Worm (Caenorhabditis elegans) whole organism, young adult: ENCODE results near the gene acr-2.

Experiments used
- B0035.1 ChIP-seq: sonication (generic microtip); optimal IDR thresholded peaks from 2 replicates; lab custom pipeline; 2016; ENCODE audit warnings: missing genetic modification characterization, mild to moderate bottlenecking, missing compliant biosample characterization, missing genotype, missing genetic modification reagents
- B0261.1 ChIP-seq: sonication (generic microtip); optimal IDR thresholded peaks from 2 replicates; lab custom pipeline; 2016; ENCODE audit warnings: mild to moderate bottlenecking, missing genetic modification characterization, moderate library complexity, missing compliant biosample characterization
- F10E7.11 ChIP-seq: sonication (generic microtip); optimal IDR thresholded peaks from 2 replicates; lab custom pipeline; 2017; ENCODE audit warnings: mild to moderate bottlenecking, missing genetic modification characterization, moderate library complexity, missing compliant biosample characterization
- F22D6.2 ChIP-seq: sonication (generic microtip); optimal IDR thresholded peaks from 2 replicates; lab custom pipeline; 2016; ENCODE audit warnings: mild to moderate bottlenecking, missing genetic modification characterization, missing compliant biosample characterization
- F33H1.4 ChIP-seq: fragments of 200-800 bp; sonication (Bioruptor generic); IDR thresholded peaks from 2 replicates; pipeline ENCODE4 v1.3.6; 2022; ENCODE audit warnings: missing genetic modification reagents, missing genetic modification characterization, missing compliant biosample characterization
- F37B4.10 ChIP-seq: fragments of 200-800 bp; sonication (Bioruptor generic); IDR thresholded peaks from 2 replicates; pipeline ENCODE4 v1.3.6; 2022; ENCODE audit warnings: missing genetic modification characterization, missing compliant biosample characterization
- F49E8.2 ChIP-seq: sonication (generic microtip); optimal IDR thresholded peaks from 3 replicates; lab custom pipeline; 2017; ENCODE audit warnings: missing genetic modification characterization, mild to moderate bottlenecking, missing compliant biosample characterization, antibody characterized with exemption, moderate library complexity; ENCODE audit not compliant: insufficient read depth
- K12H6.12 ChIP-seq: fragments of 200-800 bp; sonication (Bioruptor generic); optimal IDR thresholded peaks from 2 replicates; lab custom pipeline; 2018; ENCODE audit warnings: mild to moderate bottlenecking, missing genetic modification characterization, missing compliant biosample characterization
- T07F8.4 ChIP-seq: sonication (generic microtip); optimal IDR thresholded peaks from 2 replicates; lab custom pipeline; 2016; ENCODE audit warnings: mild to moderate bottlenecking, missing genetic modification characterization, moderate library complexity, missing compliant biosample characterization
- T26A5.8 ChIP-seq: sonication (generic microtip); optimal IDR thresholded peaks from 2 replicates; lab custom pipeline; 2016; ENCODE audit warnings: missing genetic modification characterization, missing compliant biosample characterization
- Y53G8AR.9 ChIP-seq: fragments of 200-800 bp; sonication (Bioruptor generic); conservative IDR thresholded peaks from 2 replicates; pipeline ENCODE4 v1.3.6; 2022; ENCODE audit warnings: missing genetic modification reagents, missing genetic modification characterization, missing compliant biosample characterization
- aptf-2 ChIP-seq: fragments of 200-800 bp; sonication (Bioruptor generic); conservative IDR thresholded peaks from 2 replicates; pipeline ENCODE4 v1.3.6; 2022; ENCODE audit warnings: missing genetic modification reagents, missing genetic modification characterization, missing compliant biosample characterization
- athp-1 ChIP-seq: sonication (generic microtip); optimal IDR thresholded peaks from 2 replicates; lab custom pipeline; 2017; ENCODE audit warnings: mild to moderate bottlenecking, missing genetic modification characterization, missing compliant biosample characterization
- bed-2 ChIP-seq: fragments of 200-800 bp; sonication (Bioruptor generic); IDR thresholded peaks from 2 replicates; pipeline ENCODE4 v1.3.6; 2022; ENCODE audit warnings: missing genetic modification reagents, missing genetic modification characterization, missing compliant biosample characterization
- ceh-27 ChIP-seq: fragments of 200-800 bp; sonication (Bioruptor generic); optimal IDR thresholded peaks from 2 replicates; lab custom pipeline; 2018; ENCODE audit warnings: mild to moderate bottlenecking, missing genetic modification characterization, moderate library complexity, missing compliant biosample characterization
- ceh-58 ChIP-seq: fragments of 200-800 bp; sonication (Bioruptor generic); IDR thresholded peaks from 2 replicates; pipeline ENCODE4 v1.3.6; 2022; ENCODE audit warnings: missing genetic modification characterization, missing compliant biosample characterization
- die-1 ChIP-seq: sonication (generic microtip); optimal IDR thresholded peaks from 2 replicates; lab custom pipeline; 2016; ENCODE audit warnings: missing genotype, mild to moderate bottlenecking, missing genetic modification characterization, missing compliant biosample characterization
- efl-1 ChIP-seq: fragments of 150-350 bp; optimal IDR thresholded peaks from 2 replicates; lab custom pipeline; 2014; ENCODE audit warnings: missing biosample characterization, missing genetic modification reagents, missing genetic modification characterization
- ets-4 ChIP-seq: fragments of 200-800 bp; sonication (Bioruptor generic); optimal IDR thresholded peaks from 2 replicates; lab custom pipeline; 2018; ENCODE audit warnings: mild to moderate bottlenecking, missing genetic modification characterization, missing compliant biosample characterization
- gei-17 ChIP-seq: fragments of 200-800 bp; sonication (Bioruptor generic); optimal IDR thresholded peaks from 2 replicates; lab custom pipeline; 2018; ENCODE audit warnings: mild to moderate bottlenecking, missing genetic modification characterization, missing compliant biosample characterization
- him-1 ChIP-seq: sonication (generic microtip); optimal IDR thresholded peaks from 2 replicates; lab custom pipeline; 2016; ENCODE audit warnings: missing genotype, missing genetic modification reagents, missing genetic modification characterization, missing compliant biosample characterization
- hmg-1.2 ChIP-seq: fragments of 200-800 bp; sonication (Bioruptor generic); IDR thresholded peaks from 2 replicates; pipeline ENCODE4 v1.3.6; 2022; ENCODE audit warnings: missing genetic modification reagents, missing genetic modification characterization, missing compliant biosample characterization
- hmg-20 ChIP-seq: fragments of 200-800 bp; sonication (Bioruptor generic); IDR thresholded peaks from 2 replicates; pipeline ENCODE4 v1.3.6; 2022; ENCODE audit warnings: missing genetic modification reagents, missing genetic modification characterization, missing compliant biosample characterization
- hsf-1 ChIP-seq: fragments of 200-800 bp; sonication (Bioruptor generic); IDR thresholded peaks from 2 replicates; pipeline ENCODE4 v1.3.6; 2022; ENCODE audit warnings: missing genetic modification reagents, missing genetic modification characterization, missing compliant biosample characterization
- let-607 ChIP-seq, 2 experiments: fragments of 200-800 bp in 1 of 2; sonication (Bioruptor generic) in 1 of 2; sonication (generic microtip) in 1 of 2; optimal IDR thresholded peaks; 2 replicates each; lab custom pipeline; 2016 to 2018; ENCODE audit warnings: mild to moderate bottlenecking in 2 of 2, missing compliant biosample characterization in 2 of 2, missing genetic modification characterization in 2 of 2, moderate library complexity in 2 of 2, missing genotype in 1 of 2
- lsy-27 ChIP-seq: sonication (generic microtip); optimal IDR thresholded peaks from 2 replicates; lab custom pipeline; 2017; ENCODE audit warnings: missing genetic modification characterization, mild to moderate bottlenecking, missing compliant biosample characterization, antibody characterized with exemption, missing genotype, borderline replicate concordance; ENCODE audit not compliant: insufficient read depth
- madf-3 ChIP-seq: fragments of 200-800 bp; sonication (Bioruptor generic); IDR thresholded peaks from 2 replicates; pipeline ENCODE4 v1.3.6; 2022; ENCODE audit warnings: missing genetic modification reagents, missing genetic modification characterization, missing compliant biosample characterization
- mxl-1 ChIP-seq: sonication (generic microtip); optimal IDR thresholded peaks from 2 replicates; lab custom pipeline; 2016; ENCODE audit warnings: missing genetic modification characterization, missing compliant biosample characterization
- nfyb-1 ChIP-seq: fragments of 200-800 bp; sonication (Bioruptor generic); IDR thresholded peaks from 2 replicates; pipeline ENCODE4 v1.3.6; 2022; ENCODE audit warnings: missing genetic modification reagents, missing genetic modification characterization, missing compliant biosample characterization
- nhr-120 ChIP-seq: fragments of 200-800 bp; sonication (Bioruptor generic); IDR thresholded peaks from 2 replicates; pipeline ENCODE4 v1.3.6; 2022; ENCODE audit warnings: missing genetic modification characterization, missing compliant biosample characterization
- nhr-179 ChIP-seq: sonication (generic microtip); optimal IDR thresholded peaks from 2 replicates; lab custom pipeline; 2016; ENCODE audit warnings: mild to moderate bottlenecking, missing genetic modification characterization, missing compliant biosample characterization
- nhr-27 ChIP-seq: fragments of 200-800 bp; sonication (Bioruptor generic); optimal IDR thresholded peaks from 2 replicates; lab custom pipeline; 2018; ENCODE audit warnings: mild to moderate bottlenecking, missing genetic modification characterization, moderate library complexity, missing compliant biosample characterization
- nhr-80 ChIP-seq: sonication (generic microtip); optimal IDR thresholded peaks from 2 replicates; lab custom pipeline; 2016; ENCODE audit warnings: missing genetic modification characterization, missing compliant biosample characterization
- pbrm-1 ChIP-seq: fragments of 200-800 bp; sonication (Bioruptor generic); IDR thresholded peaks from 2 replicates; pipeline ENCODE4 v1.3.6; 2022; ENCODE audit warnings: missing genetic modification reagents, missing genetic modification characterization, missing compliant biosample characterization
- pha-4 ChIP-seq: fragments of 150-350 bp; sonication (generic microtip); optimal IDR thresholded peaks from 2 replicates; lab custom pipeline; 2014; ENCODE audit warnings: missing biosample characterization, missing genetic modification reagents, missing genetic modification characterization
- rcor-1 ChIP-seq: fragments of 200-800 bp; sonication (Bioruptor generic); IDR thresholded peaks from 2 replicates; pipeline ENCODE4 v1.3.6; 2022; ENCODE audit warnings: missing genetic modification reagents, missing genetic modification characterization, missing compliant biosample characterization
- rec-8 ChIP-seq, 2 experiments: sonication (generic microtip); optimal IDR thresholded peaks; 2 replicates each; lab custom pipeline; 2016; ENCODE audit warnings: mild to moderate bottlenecking in 2 of 2, missing genetic modification characterization in 2 of 2, missing genetic modification reagents in 2 of 2, missing genotype in 2 of 2, missing biosample characterization in 1 of 2, missing compliant biosample characterization in 1 of 2, moderate library complexity in 1 of 2
- repo-1 ChIP-seq: sonication (generic microtip); optimal IDR thresholded peaks from 2 replicates; lab custom pipeline; 2017; ENCODE audit warnings: mild to moderate bottlenecking, missing genetic modification characterization, missing compliant biosample characterization
- snpc-1.1 ChIP-seq: sonication (generic microtip); optimal IDR thresholded peaks from 2 replicates; lab custom pipeline; 2017; ENCODE audit warnings: missing genetic modification characterization, mild to moderate bottlenecking, missing compliant biosample characterization, antibody characterized with exemption, moderate library complexity, missing genotype, missing genetic modification reagents; ENCODE audit not compliant: insufficient read depth
- snpc-1.3 ChIP-seq: sonication (generic microtip); optimal IDR thresholded peaks from 2 replicates; lab custom pipeline; 2017; ENCODE audit warnings: missing genetic modification characterization, mild to moderate bottlenecking, missing compliant biosample characterization, antibody characterized with exemption, moderate library complexity, missing genotype, missing genetic modification reagents; ENCODE audit not compliant: insufficient read depth
- somi-1 ChIP-seq: fragments of 200-800 bp; sonication (Bioruptor generic); optimal IDR thresholded peaks from 2 replicates; lab custom pipeline; 2018; ENCODE audit warnings: mild to moderate bottlenecking, missing genetic modification characterization, missing compliant biosample characterization
- sptf-2 ChIP-seq: fragments of 200-800 bp; sonication (Bioruptor generic); optimal IDR thresholded peaks from 2 replicates; lab custom pipeline; 2018; ENCODE audit warnings: mild to moderate bottlenecking, missing genetic modification characterization, missing compliant biosample characterization
- tbp1 ChIP-seq: fragments of 200-800 bp; sonication (Bioruptor generic); optimal IDR thresholded peaks from 2 replicates; lab custom pipeline; 2018; ENCODE audit warnings: mild to moderate bottlenecking, missing genetic modification characterization, missing compliant biosample characterization
- tlf-1 ChIP-seq: fragments of 200-800 bp; sonication (Bioruptor generic); optimal IDR thresholded peaks from 2 replicates; lab custom pipeline; 2018; ENCODE audit warnings: mild to moderate bottlenecking, missing genetic modification characterization, missing compliant biosample characterization
- unc-62 ChIP-seq: fragments of 150-350 bp; optimal IDR thresholded peaks from 2 replicates; lab custom pipeline; 2014; ENCODE audit warnings: missing biosample characterization, missing genetic modification reagents, missing genetic modification characterization
- ztf-28 ChIP-seq: fragments of 200-800 bp; sonication (Bioruptor generic); IDR thresholded peaks from 2 replicates; pipeline ENCODE4 v1.3.6; 2022; ENCODE audit warnings: missing genetic modification reagents, missing genetic modification characterization, missing compliant biosample characterization
- ztf-6 ChIP-seq: fragments of 200-800 bp; sonication (Bioruptor generic); IDR thresholded peaks from 2 replicates; pipeline ENCODE4 v1.3.6; 2022; ENCODE audit warnings: missing genetic modification reagents, missing genetic modification characterization, missing compliant biosample characterization

The acr-2 gene

DNA sequence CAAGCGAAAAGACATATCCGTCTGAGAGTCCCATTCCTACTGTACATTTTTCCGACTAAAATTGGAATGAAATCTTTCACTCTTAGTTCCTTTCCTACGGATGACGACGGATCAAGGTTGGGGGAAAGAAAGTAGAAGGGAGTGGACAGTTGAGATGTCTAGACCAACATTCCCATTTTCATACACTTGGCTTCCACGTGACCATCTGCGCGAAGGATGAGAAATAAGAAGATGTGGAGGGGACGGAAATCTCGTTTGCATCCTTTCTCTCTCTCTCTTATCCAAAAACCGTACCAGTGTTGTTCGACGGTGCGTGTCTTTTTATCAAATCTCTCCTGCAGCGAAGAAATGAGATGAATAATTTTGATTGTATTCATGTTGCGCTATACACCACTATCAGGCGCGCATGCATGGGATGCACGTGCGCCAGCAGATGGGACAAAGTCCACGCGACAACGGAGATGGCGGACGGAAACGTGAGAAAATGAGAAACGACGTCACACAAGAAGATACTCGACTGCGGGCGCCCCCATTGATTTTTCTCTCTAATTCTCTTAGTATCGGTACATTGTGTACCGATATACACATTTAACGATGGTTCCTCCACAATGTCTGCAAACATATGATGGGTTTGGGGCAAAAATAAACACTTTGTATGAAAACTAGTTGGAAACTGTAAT, 35.1 kb downstream of the acr-2 start:
- TF ChIP-seq him-1 (tag; lab: Kevin White, UChicago) (no peak), T26A5.8 (tag; lab: Kevin White, UChicago) (no peak), nhr-80 (tag; lab: Kevin White, UChicago) (peak; percentile 77), Y53G8AR.9 (GFP tag; lab: Robert Waterston, UW) (no peak), let-607 (tag; optimal IDR thresholded peaks at IDR 0.05; lab: Kevin White, UChicago) (peak; percentile 4 to 76), lsy-27 (tag; lab: Kevin White, UChicago) (no peak), snpc-1.1 (tag; lab: Kevin White, UChicago) (no peak), tlf-1 (GFP tag; lab: Kevin White, UChicago) (peak; percentile 53), repo-1 (peak; percentile 74), rec-8 (tag; optimal IDR thresholded peaks at IDR 0.05; lab: Kevin White, UChicago) (no peak), nhr-27 (tag; lab: Kevin White, UChicago) (no peak), mxl-1 (peak; percentile 62), nhr-120 (GFP tag; lab: Robert Waterston, UW) (no peak), ceh-27 (GFP tag; lab: Kevin White, UChicago) (peak; percentile 67), ceh-58 (GFP tag; lab: Robert Waterston, UW) (no peak), hmg-20 (GFP tag; lab: Robert Waterston, UW) (no peak), hsf-1 (GFP tag; lab: Robert Waterston, UW) (0 out of 2 replicates have a peak, but pooled peaks have one; percentile 45), F22D6.2 (tag; lab: Kevin White, UChicago) (peak; percentile 89), F49E8.2 (no peak), snpc-1.3 (tag; lab: Kevin White, UChicago) (no peak), nfyb-1 (peak; percentile 49; the same call in 1 of the 2 replicates), F10E7.11 (tag; lab: Kevin White, UChicago) (peak; percentile 42), sptf-2 (no peak), nhr-179 (no peak), ets-4 (GFP tag; lab: Kevin White, UChicago) (no peak), madf-3 (GFP tag; lab: Robert Waterston, UW) (no peak), ztf-6 (no peak), pbrm-1 (no peak), K12H6.12 (peak; percentile 63), die-1 (tag; lab: Kevin White, UChicago) (peak; percentile 78), F33H1.4 (GFP tag; lab: Robert Waterston, UW) (no peak), ztf-28 (GFP tag; lab: Robert Waterston, UW) (no peak), T07F8.4 (no peak), rcor-1 (GFP tag; lab: Robert Waterston, UW) (0 out of 2 replicates have a peak, but pooled peaks have one; percentile 21), B0035.1 (tag; lab: Kevin White, UChicago) (no peak), athp-1 (no peak), hmg-1.2 (GFP tag; lab: Robert Waterston, UW) (peak; percentile 57), gei-17 (peak; percentile 68), efl-1 (no peak), F37B4.10 (GFP tag; lab: Robert Waterston, UW) (no peak), B0261.1 (no peak), pha-4 (tag; lab: Kevin White, UChicago) (no peak), unc-62 (peak; percentile 57), somi-1 (GFP tag; lab: Kevin White, UChicago) (peak; percentile 98), bed-2 (no peak), aptf-2 (GFP tag; lab: Robert Waterston, UW) (no peak), tbp1 (peak; percentile 57)
